Fruit fly (Drosophila melanogaster) whole organism, pupa: ENCODE measurements around the gene CG3982.

ENCODE experiments used
- CG13204 ChIP-seq: fragments of 200-800 bp; sonication (Bioruptor generic); optimal IDR thresholded peaks from 2 replicates; lab custom pipeline; 2018; ENCODE audit warnings: missing biosample characterization, mild to moderate bottlenecking, missing genetic modification characterization, moderate library complexity
- CG14655 ChIP-seq: fragments of 200-800 bp; sonication (Bioruptor generic); optimal IDR thresholded peaks from 3 replicates; lab custom pipeline; 2017; ENCODE audit warnings: mild to moderate bottlenecking, missing biosample characterization, missing genetic modification reagents, missing genetic modification characterization
- CG15710 ChIP-seq: fragments of 200-800 bp; sonication (Bioruptor generic); optimal IDR thresholded peaks from 2 replicates; lab custom pipeline; 2018; ENCODE audit warnings: missing biosample characterization, mild to moderate bottlenecking, missing genetic modification characterization, moderate library complexity
- CG17806 ChIP-seq: fragments of 200-800 bp; sonication (Bioruptor generic); optimal IDR thresholded peaks from 2 replicates; lab custom pipeline; 2018; ENCODE audit warnings: missing biosample characterization, mild to moderate bottlenecking, missing genetic modification characterization, moderate library complexity
- CG4496 ChIP-seq: fragments of 200-800 bp; sonication (Bioruptor generic); IDR thresholded peaks from 3 replicates; pipeline ENCODE4 v1.3.6; 2022; ENCODE audit warnings: missing biosample characterization, missing genetic modification characterization
- CG9948 ChIP-seq: fragments of 200-800 bp; sonication (Bioruptor generic); optimal IDR thresholded peaks from 2 replicates; lab custom pipeline; 2018; ENCODE audit warnings: missing biosample characterization, mild to moderate bottlenecking, missing genetic modification characterization, moderate library complexity
- EcR ChIP-seq: fragments of 200-800 bp; sonication (Bioruptor generic); optimal IDR thresholded peaks from 3 replicates; lab custom pipeline; 2019; ENCODE audit warnings: missing biosample characterization, missing genetic modification characterization, mild to moderate bottlenecking, moderate library complexity, missing genetic modification reagents
- Ets98B ChIP-seq: fragments of 200-800 bp; sonication (Bioruptor generic); IDR thresholded peaks from 2 replicates; pipeline ENCODE4 v1.3.6; 2022; ENCODE audit warnings: missing biosample characterization, missing genetic modification characterization
- Pif1B ChIP-seq: fragments of 200-800 bp; sonication (Bioruptor generic); optimal IDR thresholded peaks from 3 replicates; lab custom pipeline; 2016; ENCODE audit warnings: missing biosample characterization, missing genetic modification characterization
- rn ChIP-seq: fragments of 200-800 bp; sonication (Bioruptor generic); IDR thresholded peaks from 2 replicates; pipeline ENCODE4 v1.3.6; 2022; ENCODE audit warnings: missing biosample characterization, missing genetic modification characterization

- no peak for TF ChIP-seq CG15710 (tag; lab: Kevin White, UChicago)
- TF ChIP-seq CG9948: no peak
- TF ChIP-seq CG14655: no peak
- no peak for TF ChIP-seq CG17806
- no peak for TF ChIP-seq EcR (GFP tag; lab: Kevin White, UChicago)
- no peak for TF ChIP-seq Pif1B
- no peak for TF ChIP-seq Ets98B (GFP tag; lab: Robert Waterston, UW)
- no peak for TF ChIP-seq rn (GFP tag; lab: Robert Waterston, UW)
- TF ChIP-seq CG13204 (GFP tag; lab: Kevin White, UChicago): no peak
- TF ChIP-seq CG4496 (GFP tag; lab: Robert Waterston, UW): no peak
Measured at dm6 chr3L:9410030-9410589, 7.1 kb downstream of the CG3982 start.
